Fruit fly (Drosophila melanogaster): ENCODE measurements around the gene CG15450.

dm6 chrX:20781120-20781519 is 40.8 kb upstream of the CG15450 start, which contains the start of gene CG32507:
- TF ChIP-seq pan (optimal IDR thresholded peaks at IDR 0.05) = no peak
- no peak for TF ChIP-seq CG8478 (optimal IDR thresholded peaks at IDR 0.05)
- no peak for TF ChIP-seq usp (GFP tag; optimal IDR thresholded peaks at IDR 0.05)

Data from whole organism.